Worm (Caenorhabditis elegans): Measurements from ENCODE around the gene Y54G2A.41.

DNA sequence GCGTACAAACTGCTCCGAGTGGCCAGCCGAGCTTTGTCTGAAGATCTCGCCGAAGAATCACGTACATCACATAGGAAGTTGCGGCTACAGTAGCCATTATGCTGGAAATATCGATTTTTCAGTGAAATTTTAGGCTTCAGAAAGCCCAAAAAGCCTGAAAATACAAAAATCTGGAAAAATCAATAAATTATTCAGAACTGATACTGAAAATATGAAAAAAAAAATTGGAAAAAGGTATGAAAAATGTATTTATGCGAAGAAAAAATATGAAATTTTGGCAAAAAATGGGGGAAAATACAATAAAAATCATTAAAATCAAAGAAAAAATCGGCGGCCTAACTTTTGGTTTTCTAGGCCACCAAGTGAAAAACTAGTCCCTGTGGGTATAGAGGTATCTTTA, 38.7 kb upstream of the Y54G2A.41 start, which contains the start of gene Y94H6A.12:
- TF ChIP-seq zip-11 (GFP tag; IDR thresholded peaks at IDR 0.05), result no peak
- no peak for TF ChIP-seq ceh-82 (tag; optimal IDR thresholded peaks at IDR 0.05)
- no peak for TF ChIP-seq fkh-10 (GFP tag; optimal IDR thresholded peaks at IDR 0.05)
- no peak for TF ChIP-seq nhr-237 (tag; optimal IDR thresholded peaks at IDR 0.05)
- no peak for TF ChIP-seq ceh-44 (GFP tag; IDR thresholded peaks at IDR 0.05)
- TF ChIP-seq skn-1 (tag; optimal IDR thresholded peaks at IDR 0.05), result no peak
